Worm (Caenorhabditis elegans) whole organism, L2 larva: ENCODE data around the gene srh-136.

Experiments used
- C34F6.9 ChIP-seq: fragments of 150-350 bp; optimal IDR thresholded peaks from 2 replicates; lab custom pipeline; 2014; ENCODE audit warnings: missing biosample characterization, missing genetic modification characterization
- F13H6.1 ChIP-seq: sonication (generic microtip); optimal IDR thresholded peaks from 2 replicates; lab custom pipeline; 2016; ENCODE audit warnings: missing genetic modification characterization, missing compliant biosample characterization
- Y55F3AM.14 ChIP-seq: fragments of 200-800 bp; sonication (Bioruptor generic); optimal IDR thresholded peaks from 2 replicates; lab custom pipeline; 2018; ENCODE audit warnings: mild to moderate bottlenecking, missing genetic modification characterization, missing compliant biosample characterization
- ZK546.5 ChIP-seq: sonication (generic microtip); optimal IDR thresholded peaks from 2 replicates; lab custom pipeline; 2017; ENCODE audit warnings: missing biosample characterization, missing genetic modification characterization
- alr-1 ChIP-seq: fragments of 150-350 bp; optimal IDR thresholded peaks from 2 replicates; lab custom pipeline; 2014; ENCODE audit warnings: missing biosample characterization, missing genetic modification characterization
- ama-1 ChIP-seq: fragments of 150-350 bp; optimal IDR thresholded peaks from 2 replicates; lab custom pipeline; 2018; ENCODE audit warnings: inconsistent platforms
- blmp-1 ChIP-seq: sonication (generic microtip); optimal IDR thresholded peaks from 2 replicates; lab custom pipeline; 2017; ENCODE audit warnings: missing genetic modification characterization, mild to moderate bottlenecking, missing compliant biosample characterization, antibody characterized with exemption, moderate library complexity; ENCODE audit not compliant: insufficient read depth
- ceh-82 ChIP-seq: fragments of 150-350 bp; optimal IDR thresholded peaks from 2 replicates; lab custom pipeline; 2014; ENCODE audit warnings: missing biosample characterization, missing genetic modification characterization
- crh-2 ChIP-seq: sonication (generic microtip); optimal IDR thresholded peaks from 2 replicates; lab custom pipeline; 2017; ENCODE audit warnings: missing biosample characterization, missing genetic modification characterization
- dmd-4 ChIP-seq: sonication (generic microtip); optimal IDR thresholded peaks from 2 replicates; lab custom pipeline; 2017; ENCODE audit warnings: missing biosample characterization, missing genetic modification characterization
- egl-27 ChIP-seq: sonication (generic microtip); optimal IDR thresholded peaks from 3 replicates; lab custom pipeline; 2017; ENCODE audit warnings: missing biosample characterization, missing genetic modification reagents, missing genetic modification characterization
- elt-1 ChIP-seq: fragments of 150-350 bp; optimal IDR thresholded peaks from 2 replicates; lab custom pipeline; 2014; ENCODE audit warnings: missing biosample characterization, missing genetic modification characterization
- gmeb-1 ChIP-seq: fragments of 150-350 bp; optimal IDR thresholded peaks from 2 replicates; lab custom pipeline; 2014; ENCODE audit warnings: missing biosample characterization, missing genetic modification characterization
- lin-11 ChIP-seq: fragments of 150-350 bp; sonication (generic microtip); optimal IDR thresholded peaks from 2 replicates; lab custom pipeline; 2014; ENCODE audit warnings: missing biosample characterization, missing genetic modification characterization, inconsistent platforms, mixed read lengths
- lin-13 ChIP-seq: fragments of 150-350 bp; optimal IDR thresholded peaks from 2 replicates; lab custom pipeline; 2014; ENCODE audit warnings: missing biosample characterization, missing genetic modification reagents, missing genetic modification characterization
- lin-39 ChIP-seq: fragments of 150-350 bp; optimal IDR thresholded peaks from 2 replicates; lab custom pipeline; 2014; ENCODE audit warnings: missing biosample characterization, missing genetic modification reagents, missing genetic modification characterization
- lsy-2 ChIP-seq, 2 experiments: fragments of 150-350 bp in 1 of 2; sonication (generic microtip) in 1 of 2; optimal IDR thresholded peaks; 2 replicates each; lab custom pipeline; 2014 to 2017; ENCODE audit warnings: missing biosample characterization in 2 of 2, missing genetic modification characterization in 2 of 2
- nhr-12 ChIP-seq: fragments of 150-350 bp; optimal IDR thresholded peaks from 2 replicates; lab custom pipeline; 2014; ENCODE audit warnings: missing biosample characterization, missing genetic modification characterization
- nhr-129 ChIP-seq: fragments of 150-350 bp; optimal IDR thresholded peaks from 2 replicates; lab custom pipeline; 2014; ENCODE audit warnings: missing biosample characterization, missing genetic modification characterization
- nhr-23 ChIP-seq: fragments of 150-350 bp; optimal IDR thresholded peaks from 2 replicates; lab custom pipeline; 2014; ENCODE audit warnings: missing biosample characterization, missing genetic modification reagents, missing genetic modification characterization
- nhr-237 ChIP-seq: fragments of 150-350 bp; optimal IDR thresholded peaks from 2 replicates; lab custom pipeline; 2014; ENCODE audit warnings: missing biosample characterization, missing genetic modification characterization
- nhr-25 ChIP-seq: fragments of 150-350 bp; sonication (generic microtip); optimal IDR thresholded peaks from 3 replicates; lab custom pipeline; 2014; ENCODE audit warnings: missing biosample characterization, missing genetic modification characterization
- sma-3 ChIP-seq: sonication (generic microtip); optimal IDR thresholded peaks from 2 replicates; lab custom pipeline; 2016; ENCODE audit warnings: missing genetic modification reagents, missing genetic modification characterization, missing compliant biosample characterization
- sma-9 ChIP-seq, 2 experiments: fragments of 150-350 bp in 1 of 2; sonication (generic microtip) in 1 of 2; optimal IDR thresholded peaks; 2 replicates each; lab custom pipeline; 2014 to 2016; ENCODE audit warnings: missing genetic modification characterization in 2 of 2, mild to moderate bottlenecking in 1 of 2, missing biosample characterization in 1 of 2, missing compliant biosample characterization in 1 of 2, missing genetic modification reagents in 1 of 2, moderate library complexity in 1 of 2
- snpc-4 ChIP-seq: fragments of 150-350 bp; optimal IDR thresholded peaks from 2 replicates; lab custom pipeline; 2014; ENCODE audit warnings: missing biosample characterization, missing genetic modification characterization
- unc-39 ChIP-seq: fragments of 150-350 bp; optimal IDR thresholded peaks from 2 replicates; lab custom pipeline; 2014; ENCODE audit warnings: missing biosample characterization, missing genetic modification characterization
- unc-55 ChIP-seq: fragments of 150-350 bp; sonication (generic microtip); optimal IDR thresholded peaks from 3 replicates; lab custom pipeline; 2014; ENCODE audit warnings: missing biosample characterization, missing genetic modification reagents, missing genetic modification characterization
- zag-1 ChIP-seq: fragments of 150-350 bp; optimal IDR thresholded peaks from 2 replicates; lab custom pipeline; 2014; ENCODE audit warnings: missing biosample characterization, missing genetic modification characterization
- ztf-1 ChIP-seq: fragments of 200-800 bp; sonication (Bioruptor generic); conservative IDR thresholded peaks from 2 replicates; pipeline ENCODE4 v1.3.6; 2022; ENCODE audit warnings: missing genetic modification characterization, missing compliant biosample characterization
- ztf-4 ChIP-seq: fragments of 150-350 bp; optimal IDR thresholded peaks from 2 replicates; lab custom pipeline; 2014; ENCODE audit warnings: missing biosample characterization, missing genetic modification characterization

The srh-136 gene

DNA sequence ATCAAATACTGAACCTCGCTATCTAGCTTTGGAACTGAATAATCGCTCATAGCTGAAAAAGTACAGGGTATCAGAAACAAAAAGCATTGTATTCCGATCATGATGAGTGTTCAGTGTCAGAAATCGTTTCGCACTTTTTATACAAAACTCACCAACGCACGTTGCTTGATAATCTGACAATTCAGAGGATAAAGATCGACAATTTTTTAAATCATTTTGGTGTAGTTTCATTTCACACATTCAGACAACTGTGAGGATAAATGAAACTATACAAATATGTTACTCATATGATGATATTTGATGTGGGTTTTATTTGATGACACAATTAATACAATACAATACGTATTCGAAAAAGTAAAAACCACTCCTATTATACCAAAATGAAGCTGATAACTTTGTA is 14.4 kb downstream of the srh-136 start, which contains the start of gene F57E7.2:
F57E7.2 (minus strand) TSS at position 101 of the 400 bp plus-strand sequence.
- TF ChIP-seq nhr-25 (tag; lab: Kevin White, UChicago) (no peak), egl-27 (tag; lab: Kevin White, UChicago) (no peak), ceh-82 (tag; lab: Kevin White, UChicago) (no peak), nhr-23 (tag; lab: Kevin White, UChicago) (no peak), lin-39 (no peak), lsy-2 (tag; optimal IDR thresholded peaks at IDR 0.05; lab: Kevin White, UChicago) (no peak), ama-1 (no peak), sma-9 (GFP tag; optimal IDR thresholded peaks at IDR 0.05; lab: Kevin White, UChicago) (no peak), sma-9 (tag; optimal IDR thresholded peaks at IDR 0.05; lab: Kevin White, UChicago) (no peak), ZK546.5 (no peak), sma-3 (GFP tag; lab: Kevin White, UChicago) (no peak), zag-1 (no peak), lin-11 (tag; lab: Kevin White, UChicago) (no peak), nhr-129 (tag; lab: Kevin White, UChicago) (no peak), unc-55 (GFP tag; lab: Kevin White, UChicago) (no peak), blmp-1 (tag; lab: Kevin White, UChicago) (no peak), C34F6.9 (tag; lab: Kevin White, UChicago) (no peak), F13H6.1 (tag; lab: Kevin White, UChicago) (no peak)

DNA sequence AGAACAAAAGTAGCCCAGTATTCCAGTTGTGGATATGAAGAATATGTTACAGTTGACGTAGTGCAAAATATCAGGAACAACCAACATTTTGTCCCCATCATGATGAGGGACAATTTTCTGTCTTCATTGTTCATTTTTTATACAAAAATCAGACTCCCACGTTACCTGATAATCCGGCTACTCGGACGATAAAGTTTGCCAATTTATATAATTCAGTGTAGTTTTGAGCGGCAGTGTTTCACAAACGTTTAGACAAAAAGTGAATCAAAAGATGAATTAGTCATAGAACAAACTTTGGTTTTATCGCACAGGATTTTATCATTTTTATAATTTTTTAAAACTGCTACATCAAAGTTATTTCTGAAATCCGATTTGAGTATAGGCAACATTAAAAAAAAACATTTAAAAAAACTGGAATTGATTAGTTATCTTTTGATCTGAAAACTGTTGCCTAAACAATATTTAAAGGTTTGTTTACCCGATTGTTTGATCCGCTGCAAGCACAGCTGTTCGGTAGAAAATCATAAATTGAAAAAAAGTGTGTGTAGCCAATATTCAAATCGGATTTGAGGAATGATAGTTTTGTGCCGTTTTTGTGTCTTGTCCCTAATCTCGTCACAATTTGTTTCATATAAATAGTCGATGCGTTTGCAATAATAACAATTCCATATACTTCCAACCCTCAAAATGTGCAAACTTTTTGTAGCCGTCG is 16.3 kb downstream of the srh-136 start, which contains the start of the genes F57E7.4 and spig-6:
F57E7.4 (minus strand) TSS at position 101 of the 712 bp plus-strand sequence.
spig-6 (plus strand) TSS at position 662 of the 712 bp plus-strand sequence.
- no peak for TF ChIP-seq nhr-25 (tag; lab: Kevin White, UChicago)
- no peak for TF ChIP-seq alr-1
- TF ChIP-seq ztf-4 (tag; lab: Kevin White, UChicago), result no peak
- TF ChIP-seq snpc-4 (tag; lab: Kevin White, UChicago), result no peak

DNA sequence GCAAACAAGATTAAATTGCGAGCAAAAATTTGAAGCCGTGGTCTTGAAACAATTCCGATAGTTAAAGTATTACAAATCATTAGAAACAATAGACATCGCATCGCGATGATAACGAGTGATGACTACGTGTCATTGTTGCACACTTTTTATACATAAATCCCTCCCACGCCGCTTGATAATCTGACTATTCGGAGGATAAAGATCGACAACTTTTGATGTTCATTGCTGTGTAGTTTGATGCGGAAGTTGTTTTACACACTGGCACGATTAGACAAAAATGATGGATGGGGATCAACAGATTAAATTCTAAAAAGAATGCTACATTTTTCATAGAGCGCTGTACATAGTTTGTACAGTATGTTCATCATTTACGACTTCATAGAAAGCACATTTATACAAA is 18.1 kb downstream of the srh-136 start, which contains the start of gene T08G3.11:
T08G3.11 (minus strand) TSS at position 101 of the 400 bp plus-strand sequence.
- no peak for TF ChIP-seq nhr-12
- no peak for TF ChIP-seq blmp-1 (tag; lab: Kevin White, UChicago)
- no peak for TF ChIP-seq zag-1
- TF ChIP-seq crh-2, result no peak
- TF ChIP-seq nhr-237, result no peak
- no peak for TF ChIP-seq elt-1
- TF ChIP-seq snpc-4 (tag; lab: Kevin White, UChicago), result no peak
- TF ChIP-seq dmd-4 (tag; lab: Kevin White, UChicago), result no peak
- no peak for TF ChIP-seq gmeb-1 (tag; lab: Kevin White, UChicago)
- TF ChIP-seq ama-1, result no peak
- no peak for TF ChIP-seq nhr-25 (tag; lab: Kevin White, UChicago)
- TF ChIP-seq nhr-23 (tag; lab: Kevin White, UChicago), result no peak
- TF ChIP-seq unc-39, result no peak
- TF ChIP-seq egl-27 (tag; lab: Kevin White, UChicago), result no peak
- no peak for TF ChIP-seq ceh-82 (tag; lab: Kevin White, UChicago)
- TF ChIP-seq Y55F3AM.14 (GFP tag; lab: Kevin White, UChicago), result no peak
- no peak for TF ChIP-seq nhr-129 (tag; lab: Kevin White, UChicago)

DNA sequence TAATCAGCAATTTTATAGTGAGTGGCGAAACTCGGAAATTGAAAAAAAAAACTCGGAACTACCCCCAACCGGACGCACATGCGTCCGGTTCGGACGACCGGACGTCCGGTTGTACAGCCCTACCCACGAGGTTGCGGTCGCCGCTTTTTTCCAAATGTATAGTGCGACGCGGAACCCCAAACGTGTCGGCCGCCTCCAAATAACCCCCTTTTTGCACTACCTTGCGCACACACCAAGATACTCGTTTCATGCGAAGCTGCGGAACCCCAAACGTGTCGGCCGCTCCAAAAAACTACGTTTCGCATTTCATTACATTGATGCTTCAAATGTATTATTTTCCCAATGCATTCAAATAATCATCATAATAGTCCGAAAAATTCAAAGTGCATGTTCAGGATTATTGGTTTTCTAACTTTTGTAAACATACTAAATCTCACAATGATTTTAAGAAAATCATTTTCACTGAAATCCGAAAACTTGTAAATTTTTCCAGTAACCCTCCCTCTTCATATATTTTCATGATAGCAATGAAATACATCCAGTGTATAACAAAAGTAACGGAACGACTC is 25.3 kb downstream of the srh-136 start, which contains the start of gene srw-35:
srw-35 (plus strand) TSS at position 519 of the 569 bp plus-strand sequence.
- TF ChIP-seq nhr-237 (no peak), ztf-1 (GFP tag; lab: Robert Waterston, UW) (no peak), nhr-12 (no peak)

DNA sequence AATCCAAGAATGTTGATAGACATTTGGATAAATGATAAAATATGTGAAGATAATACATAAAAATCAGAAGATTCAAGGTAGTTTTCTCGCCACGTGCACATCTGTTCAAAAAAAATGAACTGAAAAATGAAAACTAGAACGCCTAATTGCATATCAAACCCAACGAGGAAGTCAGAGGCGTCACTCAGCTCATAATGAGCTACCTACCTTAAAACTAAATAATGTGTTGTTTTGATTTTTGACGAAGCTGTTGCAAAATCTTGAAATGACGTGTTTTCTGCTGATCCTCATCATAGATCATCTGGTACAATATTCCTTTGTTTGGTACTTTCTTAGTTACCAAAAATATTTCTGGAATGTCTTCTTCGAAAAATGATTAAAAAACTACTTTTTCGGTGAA is 26.5 kb downstream of the srh-136 start, which contains the start of gene srh-138:
srh-138 (minus strand) TSS at position 101 of the 400 bp plus-strand sequence.
- TF ChIP-seq lin-13 (no peak), C34F6.9 (tag; lab: Kevin White, UChicago) (no peak)
